Fruit fly (Drosophila melanogaster) whole organism, embryonic: ENCODE results near the gene CG43354.

Experiments used
- CG10267 ChIP-seq: fragments of 200-800 bp; sonication (Bioruptor generic); optimal IDR thresholded peaks from 2 replicates; lab custom pipeline; 2018; ENCODE audit warnings: missing biosample characterization, mild to moderate bottlenecking, missing genetic modification characterization, moderate library complexity
- CG10431 ChIP-seq: fragments of 200-800 bp; sonication (Bioruptor generic); optimal IDR thresholded peaks from 3 replicates; lab custom pipeline; 2018; ENCODE audit warnings: missing biosample characterization, mild to moderate bottlenecking, missing genetic modification characterization
- CG10543 ChIP-seq: fragments of 200-800 bp; sonication (Bioruptor generic); optimal IDR thresholded peaks from 3 replicates; lab custom pipeline; 2017; ENCODE audit warnings: missing biosample characterization, mild to moderate bottlenecking, missing genetic modification characterization, moderate library complexity
- CG17612 ChIP-seq: fragments of 200-800 bp; sonication (Bioruptor generic); IDR thresholded peaks from 2 replicates; pipeline ENCODE4 v1.3.6; 2022; ENCODE audit warnings: missing biosample characterization, missing genetic modification characterization
- CG17912 ChIP-seq: fragments of 200-800 bp; sonication (Bioruptor generic); optimal IDR thresholded peaks from 2 replicates; lab custom pipeline; 2018; ENCODE audit warnings: missing biosample characterization, mild to moderate bottlenecking, missing genetic modification characterization
- CG18262 ChIP-seq: fragments of 200-800 bp; optimal IDR thresholded peaks from 3 replicates; lab custom pipeline; 2019; ENCODE audit warnings: missing biosample characterization, mild to moderate bottlenecking, missing genetic modification characterization, moderate library complexity
- CG18476 ChIP-seq: fragments of 200-800 bp; sonication (Bioruptor generic); optimal IDR thresholded peaks from 2 replicates; lab custom pipeline; 2016; ENCODE audit warnings: missing biosample characterization, mild to moderate bottlenecking, missing genetic modification characterization
- CG18619 ChIP-seq: fragments of 200-800 bp; sonication (Bioruptor generic); optimal IDR thresholded peaks from 3 replicates; lab custom pipeline; 2017; ENCODE audit warnings: missing biosample characterization, mild to moderate bottlenecking, missing genetic modification characterization
- CG2120 ChIP-seq: fragments of 200-800 bp; sonication (Bioruptor generic); optimal IDR thresholded peaks from 3 replicates; lab custom pipeline; 2016; ENCODE audit warnings: missing biosample characterization, missing genetic modification characterization
- CG2199 ChIP-seq: fragments of 200-800 bp; sonication (Bioruptor generic); IDR thresholded peaks from 3 replicates; pipeline ENCODE4 v1.3.6; 2022; ENCODE audit warnings: missing biosample characterization, missing genetic modification characterization
- CG2202 ChIP-seq: fragments of 200-800 bp; sonication (Bioruptor generic); optimal IDR thresholded peaks from 2 replicates; lab custom pipeline; 2018; ENCODE audit warnings: missing biosample characterization, mild to moderate bottlenecking, missing genetic modification characterization
- CG3065 ChIP-seq: fragments of 200-800 bp; sonication (Bioruptor generic); optimal IDR thresholded peaks from 2 replicates; lab custom pipeline; 2016; ENCODE audit warnings: missing biosample characterization, missing genetic modification characterization
- CG31388 ChIP-seq: fragments of 200-800 bp; sonication (Bioruptor generic); optimal IDR thresholded peaks from 2 replicates; lab custom pipeline; 2016; ENCODE audit warnings: missing biosample characterization, missing genetic modification characterization
- CG32772 ChIP-seq: fragments of 200-800 bp; sonication (Bioruptor generic); IDR thresholded peaks from 2 replicates; pipeline ENCODE4 v1.3.6; 2022; ENCODE audit warnings: missing biosample characterization, missing genetic modification characterization
- CG4282 ChIP-seq: fragments of 200-800 bp; sonication (Bioruptor generic); optimal IDR thresholded peaks from 2 replicates; lab custom pipeline; 2016; ENCODE audit warnings: missing biosample characterization, missing genetic modification characterization
- CG4707 ChIP-seq: fragments of 200-800 bp; sonication (Bioruptor generic); optimal IDR thresholded peaks from 2 replicates; lab custom pipeline; 2018; ENCODE audit warnings: missing biosample characterization, mild to moderate bottlenecking, missing genetic modification characterization, moderate library complexity
- CG4820 ChIP-seq: fragments of 200-800 bp; sonication (Bioruptor generic); optimal IDR thresholded peaks from 3 replicates; lab custom pipeline; 2016; ENCODE audit warnings: missing biosample characterization, missing genetic modification characterization
- CG5953 ChIP-seq: fragments of 200-800 bp; sonication (Bioruptor generic); IDR thresholded peaks from 2 replicates; pipeline ENCODE4 v1.3.6; 2022; ENCODE audit warnings: missing biosample characterization, missing genetic modification characterization
- CG7963 ChIP-seq: fragments of 200-800 bp; sonication (Bioruptor generic); IDR thresholded peaks from 3 replicates; pipeline ENCODE4 v1.3.6; 2022; ENCODE audit warnings: missing biosample characterization, missing genetic modification characterization; ENCODE audit not compliant: partially characterized antibody
- CG8281 ChIP-seq: fragments of 200-800 bp; sonication (Bioruptor generic); optimal IDR thresholded peaks from 2 replicates; lab custom pipeline; 2018; ENCODE audit warnings: missing biosample characterization, mild to moderate bottlenecking, missing genetic modification characterization, moderate library complexity
- CG9215 ChIP-seq: fragments of 200-800 bp; sonication (Bioruptor generic); IDR thresholded peaks from 2 replicates; pipeline ENCODE4 v1.3.6; 2022; ENCODE audit warnings: missing biosample characterization, missing genetic modification characterization
- CG9609 ChIP-seq: fragments of 200-800 bp; sonication (Bioruptor generic); optimal IDR thresholded peaks from 3 replicates; lab custom pipeline; 2016; ENCODE audit warnings: missing biosample characterization, missing genetic modification characterization
- CoRest ChIP-seq: fragments of 200-800 bp; sonication (Bioruptor generic); optimal IDR thresholded peaks from 3 replicates; lab custom pipeline; 2018; ENCODE audit warnings: missing biosample characterization, mild to moderate bottlenecking, missing genetic modification characterization, moderate library complexity
- Dip3 ChIP-seq: fragments of 200-800 bp; sonication (Bioruptor generic); optimal IDR thresholded peaks from 3 replicates; lab custom pipeline; 2016; ENCODE audit warnings: missing biosample characterization, missing genetic modification characterization
- Gug ChIP-seq: fragments of 200-800 bp; sonication (Bioruptor generic); IDR thresholded peaks from 4 replicates; pipeline ENCODE4 v1.3.6; 2022; ENCODE audit warnings: missing biosample characterization, missing genetic modification characterization
- HLHmδ ChIP-seq: fragments of 200-800 bp; sonication (Bioruptor generic); optimal IDR thresholded peaks from 2 replicates; lab custom pipeline; 2018; ENCODE audit warnings: missing biosample characterization, mild to moderate bottlenecking, missing genetic modification characterization, moderate library complexity
- Hmx ChIP-seq: fragments of 200-800 bp; sonication (Bioruptor generic); optimal IDR thresholded peaks from 2 replicates; lab custom pipeline; 2016; ENCODE audit warnings: missing biosample characterization, missing genetic modification characterization
- Hr3 ChIP-seq: fragments of 200-800 bp; sonication (Bioruptor generic); optimal IDR thresholded peaks from 3 replicates; lab custom pipeline; 2016; ENCODE audit warnings: missing biosample characterization, missing genetic modification characterization
- NC2α ChIP-seq: fragments of 200-800 bp; sonication (Bioruptor generic); optimal IDR thresholded peaks from 2 replicates; lab custom pipeline; 2016; ENCODE audit warnings: missing biosample characterization, missing genetic modification characterization
- Rx ChIP-seq: fragments of 200-800 bp; sonication (Bioruptor generic); IDR thresholded peaks from 2 replicates; pipeline ENCODE4 v1.3.6; 2022; ENCODE audit warnings: missing biosample characterization, missing genetic modification characterization
- Sox100B ChIP-seq: fragments of 200-800 bp; sonication (Bioruptor generic); optimal IDR thresholded peaks from 3 replicates; lab custom pipeline; 2018; ENCODE audit warnings: missing biosample characterization, mild to moderate bottlenecking, missing genetic modification characterization
- Spps ChIP-seq: fragments of 200-800 bp; sonication (Bioruptor generic); optimal IDR thresholded peaks from 2 replicates; lab custom pipeline; 2018; ENCODE audit warnings: missing biosample characterization, mild to moderate bottlenecking, missing genetic modification characterization
- abd-A ChIP-seq: fragments of 200-800 bp; sonication (Bioruptor generic); optimal IDR thresholded peaks from 3 replicates; lab custom pipeline; 2019; ENCODE audit warnings: missing biosample characterization, mild to moderate bottlenecking, missing genetic modification characterization, moderate library complexity
- ci ChIP-seq: fragments of 200-800 bp; sonication (Bioruptor generic); IDR thresholded peaks from 3 replicates; pipeline ENCODE4 v1.3.6; 2022; ENCODE audit warnings: missing biosample characterization, missing genetic modification characterization
- dan ChIP-seq: fragments of 200-800 bp; sonication (Bioruptor generic); IDR thresholded peaks from 2 replicates; pipeline ENCODE4 v1.3.6; 2022; ENCODE audit warnings: missing biosample characterization, missing genetic modification characterization
- fu2 ChIP-seq: fragments of 200-800 bp; sonication (Bioruptor generic); optimal IDR thresholded peaks from 2 replicates; lab custom pipeline; 2016; ENCODE audit warnings: missing biosample characterization, missing genetic modification characterization
- grau ChIP-seq: fragments of 200-800 bp; optimal IDR thresholded peaks from 3 replicates; lab custom pipeline; 2019; ENCODE audit warnings: missing biosample characterization, mild to moderate bottlenecking, missing genetic modification characterization, moderate library complexity
- gt ChIP-seq: fragments of 200-800 bp; sonication (Bioruptor generic); IDR thresholded peaks from 2 replicates; pipeline ENCODE4 v1.3.6; 2022; ENCODE audit warnings: missing biosample characterization, missing genetic modification characterization
- h ChIP-seq: fragments of >200 bp; optimal IDR thresholded peaks from 2 replicates; lab custom pipeline; 2017
- jigr1 ChIP-seq: fragments of 200-800 bp; sonication (Bioruptor generic); IDR thresholded peaks from 3 replicates; pipeline ENCODE4 v1.3.6; 2022; ENCODE audit warnings: missing biosample characterization, missing genetic modification characterization
- ken ChIP-seq: fragments of 200-800 bp; sonication (Bioruptor generic); IDR thresholded peaks from 3 replicates; pipeline ENCODE4 v1.3.6; 2022; ENCODE audit warnings: missing biosample characterization, missing genetic modification characterization
- nerfin-1 ChIP-seq: fragments of 200-800 bp; sonication (Bioruptor generic); optimal IDR thresholded peaks from 3 replicates; lab custom pipeline; 2019; ENCODE audit warnings: missing biosample characterization, mild to moderate bottlenecking, missing genetic modification characterization, moderate library complexity
- nmo ChIP-seq: fragments of 200-800 bp; sonication (Bioruptor generic); optimal IDR thresholded peaks from 2 replicates; lab custom pipeline; 2018; ENCODE audit warnings: missing biosample characterization, mild to moderate bottlenecking, missing genetic modification characterization, moderate library complexity
- org-1 ChIP-seq: fragments of 200-800 bp; sonication (Bioruptor generic); optimal IDR thresholded peaks from 2 replicates; lab custom pipeline; 2017; ENCODE audit warnings: missing biosample characterization, missing genetic modification characterization
- prd ChIP-seq, 3 experiments: fragments of >200 bp in 2 of 3; fragments of 200-800 bp in 1 of 3; sonication (Bioruptor generic) in 1 of 3; optimal IDR thresholded peaks in 2 of 3; IDR thresholded peaks in 1 of 3; 2 replicates in 2 of 3; 3 replicates in 1 of 3; pipeline versions ENCODE4 v1.3.6 to Lab custom; 2017 to 2022; ENCODE audit warnings: missing biosample characterization in 1 of 3, missing genetic modification characterization in 1 of 3
- repo ChIP-seq: fragments of 200-800 bp; sonication (Bioruptor generic); optimal IDR thresholded peaks from 2 replicates; lab custom pipeline; 2016; ENCODE audit warnings: missing biosample characterization, missing genetic modification characterization
- slbo ChIP-seq: fragments of 200-800 bp; sonication (Bioruptor generic); IDR thresholded peaks from 2 replicates; pipeline ENCODE4 v1.3.6; 2022; ENCODE audit warnings: missing biosample characterization, missing genetic modification characterization
- slou ChIP-seq: fragments of 200-800 bp; sonication (Bioruptor generic); optimal IDR thresholded peaks from 3 replicates; lab custom pipeline; 2016; ENCODE audit warnings: missing biosample characterization, missing genetic modification characterization
- toy ChIP-seq: fragments of 200-800 bp; sonication (Bioruptor generic); IDR thresholded peaks from 2 replicates; pipeline ENCODE4 v1.3.6; 2022; ENCODE audit warnings: missing biosample characterization, missing genetic modification characterization
- trh ChIP-seq: fragments of 200-800 bp; sonication (Bioruptor generic); optimal IDR thresholded peaks from 2 replicates; lab custom pipeline; 2016; ENCODE audit warnings: missing biosample characterization, missing genetic modification characterization
- ttk ChIP-seq: fragments of 200-800 bp; sonication (Bioruptor generic); IDR thresholded peaks from 2 replicates; pipeline ENCODE4 v2.1.2; 2022; ENCODE audit warnings: missing biosample characterization, missing genetic modification characterization
- vvl ChIP-seq: fragments of 200-800 bp; sonication (Bioruptor generic); IDR thresholded peaks from 2 replicates; pipeline ENCODE4 v1.3.6; 2022; ENCODE audit warnings: missing biosample characterization, missing genetic modification characterization
- wdn ChIP-seq: fragments of 200-800 bp; sonication (Bioruptor generic); IDR thresholded peaks from 2 replicates; pipeline ENCODE4 v1.3.6; 2022; ENCODE audit warnings: missing biosample characterization, missing genetic modification characterization

The CG43354 gene

DNA sequence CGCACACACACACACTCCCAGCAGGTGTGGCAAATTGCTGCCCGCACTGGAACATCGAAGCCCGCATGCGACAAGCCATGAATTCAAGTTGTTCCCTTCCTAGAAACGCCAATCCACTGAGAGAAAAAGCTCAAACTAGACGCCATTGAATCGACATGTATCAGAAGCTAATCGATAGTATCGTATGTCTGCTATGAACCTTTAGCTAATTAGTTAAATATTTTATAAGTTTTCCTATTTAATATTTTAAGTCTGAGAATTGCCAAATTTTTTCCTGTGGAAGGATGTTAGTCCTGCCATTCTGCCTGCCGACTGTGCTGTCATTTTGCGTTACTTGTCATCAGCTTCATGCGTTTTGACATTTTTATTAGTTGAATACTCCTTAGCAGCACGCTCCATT is 41.4 kb downstream of the CG43354 start (continued):
- no peak for TF ChIP-seq ttk (GFP tag; lab: Robert Waterston, UW)
- no peak for TF ChIP-seq CG3065 (GFP tag; lab: Kevin White, UChicago)
- no peak for TF ChIP-seq CG32772
- TF ChIP-seq CoRest (tag; lab: Kevin White, UChicago): no peak
- no peak for TF ChIP-seq CG10431 (GFP tag; lab: Kevin White, UChicago)
- TF ChIP-seq ci (GFP tag; lab: Robert Waterston, UW): no peak
- no peak for TF ChIP-seq Rx
- no peak for TF ChIP-seq NC2α
- no peak for TF ChIP-seq repo
- TF ChIP-seq CG2202 (tag; lab: Kevin White, UChicago): no peak
- TF ChIP-seq CG10543: no peak
- TF ChIP-seq slou (GFP tag; lab: Kevin White, UChicago): no peak
- TF ChIP-seq CG17912 (GFP tag; lab: Kevin White, UChicago): no peak
- TF ChIP-seq Spps (tag; lab: Kevin White, UChicago): no peak
- TF ChIP-seq CG7963 (GFP tag; lab: Robert Waterston, UW): no peak
- no peak for TF ChIP-seq CG5953 (GFP tag; lab: Robert Waterston, UW)
- TF ChIP-seq Sox100B: no peak
- no peak for TF ChIP-seq nmo (GFP tag; lab: Kevin White, UChicago)
- TF ChIP-seq nerfin-1 (tag; lab: Kevin White, UChicago): no peak
- no peak for TF ChIP-seq Gug (GFP tag; lab: Robert Waterston, UW)
- TF ChIP-seq CG9609 (GFP tag; lab: Kevin White, UChicago): no peak
- TF ChIP-seq CG18476: no peak
- no peak for TF ChIP-seq CG2199
- TF ChIP-seq CG2120 (GFP tag; lab: Kevin White, UChicago): peak; percentile 45
- TF ChIP-seq grau: peak; percentile 30
- TF ChIP-seq vvl: no peak
- no peak for TF ChIP-seq toy (GFP tag; lab: Robert Waterston, UW)
- no peak for TF ChIP-seq CG4707
- TF ChIP-seq HLHmδ (GFP tag; lab: Kevin White, UChicago): no peak
- TF ChIP-seq dan (GFP tag; lab: Robert Waterston, UW): no peak
- TF ChIP-seq CG8281 (tag; lab: Kevin White, UChicago): no peak
- no peak for TF ChIP-seq CG18262 (tag; lab: Kevin White, UChicago)
- TF ChIP-seq ken: no peak
- TF ChIP-seq CG9215 (GFP tag; lab: Robert Waterston, UW): peak; percentile 13; the same call in 1 of the 2 replicates
- TF ChIP-seq wdn (GFP tag; lab: Robert Waterston, UW): no peak
- no peak for TF ChIP-seq trh (GFP tag; lab: Kevin White, UChicago)
- no peak for TF ChIP-seq org-1 (GFP tag; lab: Kevin White, UChicago)
- no peak for TF ChIP-seq CG31388
- TF ChIP-seq CG10267 (tag; lab: Kevin White, UChicago): no peak
- 0 out of 2 replicates have a peak, but pooled peaks have one; percentile 21 for TF ChIP-seq slbo (GFP tag; lab: Robert Waterston, UW)
- no peak for TF ChIP-seq abd-A (tag; lab: Kevin White, UChicago)
- TF ChIP-seq Hr3: no peak
- TF ChIP-seq CG18619: no peak
- no peak for TF ChIP-seq gt
- TF ChIP-seq Hmx: no peak
- TF ChIP-seq fu2: no peak
- no peak for TF ChIP-seq CG4820 (GFP tag; lab: Kevin White, UChicago)
- TF ChIP-seq CG17612: no peak
- no peak for TF ChIP-seq prd (optimal IDR thresholded peaks at IDR 0.05; lab: Kevin White, UChicago)
- no peak for TF ChIP-seq prd (GFP tag; IDR thresholded peaks at IDR 0.05; lab: Robert Waterston, UW)
- TF ChIP-seq CG4282 (GFP tag; lab: Kevin White, UChicago): no peak
- TF ChIP-seq jigr1 (GFP tag; lab: Robert Waterston, UW): no peak
- TF ChIP-seq h (lab: Kevin White, UChicago): no peak
- TF ChIP-seq Dip3: no peak
